Fruit fly (Drosophila melanogaster): ENCODE data around the gene CG6650.

dm6 chr3L:14079224-14079623 lies 48.0 kb downstream of the CG6650 start:
- no peak for TF ChIP-seq CG5204 (GFP tag; optimal IDR thresholded peaks at IDR 0.05)
- TF ChIP-seq toe (GFP tag; optimal IDR thresholded peaks at IDR 0.05) = no peak
- TF ChIP-seq CG7101 (tag; optimal IDR thresholded peaks at IDR 0.05) = no peak
- no peak for TF ChIP-seq ovo (GFP tag; optimal IDR thresholded peaks at IDR 0.05)
- no peak for TF ChIP-seq CG14711 (tag; optimal IDR thresholded peaks at IDR 0.05)
- TF ChIP-seq Crg-1 (GFP tag; optimal IDR thresholded peaks at IDR 0.05) = no peak
- TF ChIP-seq cnc (optimal IDR thresholded peaks at IDR 0.05) = no peak
- TF ChIP-seq Clk (GFP tag; optimal IDR thresholded peaks at IDR 0.05) = no peak
